Worm (Caenorhabditis elegans) whole organism, early embryonic: ENCODE measurements around the gene W04E12.4.

Experiments used
- B0310.2 ChIP-seq: sonication (generic microtip); optimal IDR thresholded peaks from 2 replicates; lab custom pipeline; 2016; ENCODE audit warnings: mild to moderate bottlenecking, missing genetic modification characterization, missing compliant biosample characterization
- F13C5.2 ChIP-seq: sonication (generic microtip); optimal IDR thresholded peaks from 2 replicates; lab custom pipeline; 2017; ENCODE audit warnings: mild to moderate bottlenecking, missing genetic modification characterization, inconsistent platforms, missing compliant biosample characterization
- aly-1 ChIP-seq: sonication (generic microtip); optimal IDR thresholded peaks from 2 replicates; lab custom pipeline; 2016; ENCODE audit warnings: missing genetic modification characterization, missing compliant biosample characterization
- ama-1 ChIP-seq: fragments of 150-350 bp; optimal IDR thresholded peaks from 2 replicates; lab custom pipeline; 2014
- ceh-13 ChIP-seq: fragments of 200-800 bp; sonication (Bioruptor generic); optimal IDR thresholded peaks from 2 replicates; lab custom pipeline; 2018; ENCODE audit warnings: mild to moderate bottlenecking, missing genetic modification characterization, missing compliant biosample characterization
- ceh-36 ChIP-seq: sonication (generic microtip); optimal IDR thresholded peaks from 2 replicates; lab custom pipeline; 2016; ENCODE audit warnings: missing genetic modification characterization, inconsistent platforms, missing compliant biosample characterization
- ets-7 ChIP-seq: sonication (generic microtip); optimal IDR thresholded peaks from 2 replicates; lab custom pipeline; 2016; ENCODE audit warnings: missing genotype, missing genetic modification characterization, missing compliant biosample characterization
- flt-1 ChIP-seq: fragments of 200-800 bp; sonication (Bioruptor generic); IDR thresholded peaks from 2 replicates; pipeline ENCODE4 v1.3.6; 2022; ENCODE audit warnings: missing genetic modification characterization, missing compliant biosample characterization
- hmbx-1 ChIP-seq: sonication (generic microtip); optimal IDR thresholded peaks from 2 replicates; lab custom pipeline; 2016; ENCODE audit warnings: mild to moderate bottlenecking, missing genetic modification characterization, missing compliant biosample characterization
- hmg-4 ChIP-seq: fragments of 200-800 bp; sonication (Bioruptor generic); optimal IDR thresholded peaks from 2 replicates; lab custom pipeline; 2018; ENCODE audit warnings: mild to moderate bottlenecking, missing genetic modification characterization, missing compliant biosample characterization
- hnd-1 ChIP-seq: sonication (generic microtip); optimal IDR thresholded peaks from 2 replicates; lab custom pipeline; 2016; ENCODE audit warnings: missing genetic modification characterization, missing compliant biosample characterization
- pes-1 ChIP-seq: fragments of 200-800 bp; sonication (Bioruptor generic); IDR thresholded peaks from 2 replicates; pipeline ENCODE4 v1.3.6; 2022; ENCODE audit warnings: missing genetic modification reagents, missing genetic modification characterization, missing compliant biosample characterization
- scrt-1 ChIP-seq: fragments of 200-800 bp; sonication (Bioruptor generic); IDR thresholded peaks from 2 replicates; pipeline ENCODE4 v1.3.6; 2022; ENCODE audit warnings: missing genetic modification characterization, missing compliant biosample characterization
- sea-1 ChIP-seq: fragments of 200-800 bp; sonication (Bioruptor generic); conservative IDR thresholded peaks from 2 replicates; pipeline ENCODE4 v1.3.6; 2022; ENCODE audit warnings: missing genetic modification characterization, missing compliant biosample characterization
- tbx-11 ChIP-seq: fragments of 200-800 bp; sonication (Bioruptor generic); IDR thresholded peaks from 2 replicates; pipeline ENCODE4 v1.3.6; 2022; ENCODE audit warnings: missing genetic modification characterization, missing compliant biosample characterization
- tbx-37 ChIP-seq: fragments of 200-800 bp; sonication (Bioruptor generic); conservative IDR thresholded peaks from 2 replicates; pipeline ENCODE4 v1.3.6; 2022; ENCODE audit warnings: missing genetic modification reagents, missing genetic modification characterization, missing compliant biosample characterization
- tra-4 ChIP-seq: sonication (generic microtip); optimal IDR thresholded peaks from 2 replicates; lab custom pipeline; 2017; ENCODE audit warnings: missing genetic modification characterization, missing compliant biosample characterization

Gene W04E12.4

ce11 chrV:19752879-19753278 is 9.5 kb downstream of the W04E12.4 start:
- no peak for TF ChIP-seq hmbx-1
- no peak for TF ChIP-seq ama-1 (lab: Kevin White, UChicago)
- TF ChIP-seq scrt-1 (GFP tag; lab: Robert Waterston, UW): no peak
- TF ChIP-seq tra-4: no peak
- TF ChIP-seq hnd-1: no peak
- TF ChIP-seq B0310.2 (tag; lab: Kevin White, UChicago): no peak
- no peak for TF ChIP-seq ets-7
- TF ChIP-seq tbx-37: no peak
- no peak for TF ChIP-seq pes-1 (GFP tag; lab: Robert Waterston, UW)
- no peak for TF ChIP-seq flt-1 (GFP tag; lab: Robert Waterston, UW)
- no peak for TF ChIP-seq tbx-11 (GFP tag; lab: Robert Waterston, UW)
- no peak for TF ChIP-seq ceh-13 (GFP tag; lab: Kevin White, UChicago)

ce11 chrV:19754331-19754730 is 10.9 kb downstream of the W04E12.4 start:
- TF ChIP-seq tbx-37: no peak
- TF ChIP-seq scrt-1 (GFP tag; lab: Robert Waterston, UW): no peak
- no peak for TF ChIP-seq ama-1 (lab: Kevin White, UChicago)
- no peak for TF ChIP-seq ets-7
- no peak for TF ChIP-seq tbx-11 (GFP tag; lab: Robert Waterston, UW)
- TF ChIP-seq B0310.2 (tag; lab: Kevin White, UChicago): no peak
- no peak for TF ChIP-seq aly-1
- TF ChIP-seq tra-4: no peak

ce11 chrV:19755260-19755659 is 11.9 kb downstream of the W04E12.4 start, which contains the start of gene clec-50:
clec-50 (minus strand) TSS chrV:19755368.
- no peak for TF ChIP-seq F13C5.2
- TF ChIP-seq ceh-36 (tag; lab: Kevin White, UChicago): no peak
- no peak for TF ChIP-seq sea-1 (GFP tag; lab: Robert Waterston, UW)
- TF ChIP-seq hnd-1: no peak
- no peak for TF ChIP-seq pes-1 (GFP tag; lab: Robert Waterston, UW)
- no peak for TF ChIP-seq hmbx-1
- TF ChIP-seq ets-7: no peak
- TF ChIP-seq tbx-37: no peak
- no peak for TF ChIP-seq hmg-4 (GFP tag; lab: Kevin White, UChicago)
- no peak for TF ChIP-seq tbx-11 (GFP tag; lab: Robert Waterston, UW)
- no peak for TF ChIP-seq ceh-13 (GFP tag; lab: Kevin White, UChicago)
- TF ChIP-seq B0310.2 (tag; lab: Kevin White, UChicago): no peak
- TF ChIP-seq scrt-1 (GFP tag; lab: Robert Waterston, UW): no peak
- TF ChIP-seq flt-1 (GFP tag; lab: Robert Waterston, UW): no peak

- no peak for TF ChIP-seq sea-1 (GFP tag; lab: Robert Waterston, UW)
- no peak for TF ChIP-seq B0310.2 (tag; lab: Kevin White, UChicago)
- TF ChIP-seq scrt-1 (GFP tag; lab: Robert Waterston, UW): no peak
- no peak for TF ChIP-seq aly-1
- TF ChIP-seq F13C5.2: no peak
- no peak for TF ChIP-seq tbx-37
- TF ChIP-seq ceh-13 (GFP tag; lab: Kevin White, UChicago): no peak
- TF ChIP-seq tra-4: no peak
- no peak for TF ChIP-seq hnd-1
- TF ChIP-seq ceh-36 (tag; lab: Kevin White, UChicago): no peak
- TF ChIP-seq ama-1 (lab: Kevin White, UChicago): no peak
- TF ChIP-seq flt-1 (GFP tag; lab: Robert Waterston, UW): no peak
- TF ChIP-seq ets-7: no peak
- no peak for TF ChIP-seq hmg-4 (GFP tag; lab: Kevin White, UChicago)
- TF ChIP-seq pes-1 (GFP tag; lab: Robert Waterston, UW): no peak
- TF ChIP-seq hmbx-1: no peak
- TF ChIP-seq tbx-11 (GFP tag; lab: Robert Waterston, UW): no peak
Measured at ce11 chrV:19756253-19756652, 12.8 kb downstream of the W04E12.4 start, which contains the start of gene W04E12.9. W04E12.9 (plus strand) TSS chrV:19756553.

- TF ChIP-seq F13C5.2 (no peak), ets-7 (no peak), scrt-1 (GFP tag; lab: Robert Waterston, UW) (no peak)
Measured at ce11 chrV:19759282-19759681, 15.9 kb downstream of the W04E12.4 start.

- TF ChIP-seq tbx-37 (no peak), tra-4 (no peak), F13C5.2 (no peak), ceh-13 (GFP tag; lab: Kevin White, UChicago) (no peak), ama-1 (lab: Kevin White, UChicago) (no peak), hnd-1 (no peak), B0310.2 (tag; lab: Kevin White, UChicago) (no peak), pes-1 (GFP tag; lab: Robert Waterston, UW) (no peak), tbx-11 (GFP tag; lab: Robert Waterston, UW) (no peak), sea-1 (GFP tag; lab: Robert Waterston, UW) (no peak), hmg-4 (GFP tag; lab: Kevin White, UChicago) (no peak), aly-1 (no peak), hmbx-1 (no peak), ceh-36 (tag; lab: Kevin White, UChicago) (no peak)
Measured at ce11 chrV:19760751-19761150, 17.3 kb downstream of the W04E12.4 start, which contains the start of gene M162.5. M162.5 (plus strand) TSS chrV:19761051.

ce11 chrV:19767719-19768118 is 24.3 kb downstream of the W04E12.4 start:
- TF ChIP-seq hmg-4 (GFP tag; lab: Kevin White, UChicago) (no peak), pes-1 (GFP tag; lab: Robert Waterston, UW) (no peak), flt-1 (GFP tag; lab: Robert Waterston, UW) (no peak), hnd-1 (no peak), scrt-1 (GFP tag; lab: Robert Waterston, UW) (no peak), ets-7 (no peak), B0310.2 (tag; lab: Kevin White, UChicago) (no peak), sea-1 (GFP tag; lab: Robert Waterston, UW) (no peak), ceh-13 (GFP tag; lab: Kevin White, UChicago) (no peak), hmbx-1 (no peak), F13C5.2 (no peak)

ce11 chrV:19771660-19772059 is 28.3 kb downstream of the W04E12.4 start, which contains the start of gene M162.15:
M162.15 (minus strand) TSS chrV:19771760.
- no peak for TF ChIP-seq B0310.2 (tag; lab: Kevin White, UChicago)
